Worm (Caenorhabditis elegans) whole organism, late embryonic: Measurements from ENCODE around the gene lido-12.

Source experiments
- C38D4.7 ChIP-seq: fragments of 200-800 bp; sonication (Bioruptor generic); optimal IDR thresholded peaks from 2 replicates; lab custom pipeline; 2018; ENCODE audit warnings: mild to moderate bottlenecking, missing genetic modification characterization, moderate library complexity, missing compliant biosample characterization
- F13H6.1 ChIP-seq: sonication (generic microtip); optimal IDR thresholded peaks from 2 replicates; lab custom pipeline; 2016; ENCODE audit warnings: missing genetic modification characterization, missing compliant biosample characterization
- K09A11.1 ChIP-seq: sonication (generic microtip); optimal IDR thresholded peaks from 2 replicates; lab custom pipeline; 2017; ENCODE audit warnings: antibody characterized with exemption, mild to moderate bottlenecking, missing genetic modification characterization, missing compliant biosample characterization; ENCODE audit not compliant: insufficient read depth
- ahr-1 ChIP-seq: sonication (generic microtip); optimal IDR thresholded peaks from 2 replicates; lab custom pipeline; 2016; ENCODE audit warnings: missing genetic modification characterization, missing compliant biosample characterization
- ama-1 ChIP-seq: fragments of 150-350 bp; optimal IDR thresholded peaks from 2 replicates; lab custom pipeline; 2014
- ceh-14 ChIP-seq: sonication (generic microtip); optimal IDR thresholded peaks from 2 replicates; lab custom pipeline; 2016; ENCODE audit warnings: missing genotype, missing genetic modification characterization, missing compliant biosample characterization
- ceh-19 ChIP-seq: fragments of 200-800 bp; sonication (Bioruptor generic); optimal IDR thresholded peaks from 2 replicates; lab custom pipeline; 2018; ENCODE audit warnings: mild to moderate bottlenecking, missing genetic modification characterization, missing compliant biosample characterization
- ceh-31 ChIP-seq: sonication (generic microtip); optimal IDR thresholded peaks from 2 replicates; lab custom pipeline; 2016; ENCODE audit warnings: missing genetic modification characterization, missing compliant biosample characterization
- ceh-34 ChIP-seq: sonication (generic microtip); optimal IDR thresholded peaks from 2 replicates; lab custom pipeline; 2016; ENCODE audit warnings: mild to moderate bottlenecking, missing genetic modification characterization, missing compliant biosample characterization
- ceh-45 ChIP-seq: fragments of 200-800 bp; sonication (Bioruptor generic); IDR thresholded peaks from 2 replicates; pipeline ENCODE4 v1.3.6; 2022; ENCODE audit warnings: missing genetic modification reagents, missing genetic modification characterization, missing compliant biosample characterization
- ceh-48 ChIP-seq: sonication (generic microtip); optimal IDR thresholded peaks from 2 replicates; lab custom pipeline; 2016; ENCODE audit warnings: missing genetic modification characterization, inconsistent platforms, missing compliant biosample characterization
- ceh-6 ChIP-seq: fragments of 200-800 bp; sonication (Bioruptor generic); optimal IDR thresholded peaks from 2 replicates; lab custom pipeline; 2018; ENCODE audit warnings: mild to moderate bottlenecking, missing genetic modification characterization, missing compliant biosample characterization
- ceh-9 ChIP-seq: sonication (generic microtip); optimal IDR thresholded peaks from 2 replicates; lab custom pipeline; 2016; ENCODE audit warnings: mild to moderate bottlenecking, missing genetic modification characterization, inconsistent platforms, missing compliant biosample characterization
- dmd-4 ChIP-seq: sonication (generic microtip); optimal IDR thresholded peaks from 2 replicates; lab custom pipeline; 2016; ENCODE audit warnings: borderline replicate concordance, missing genetic modification characterization, missing compliant biosample characterization
- elt-2 ChIP-seq: sonication (generic microtip); optimal IDR thresholded peaks from 2 replicates; lab custom pipeline; 2016; ENCODE audit warnings: missing genetic modification reagents, missing genetic modification characterization, missing compliant biosample characterization
- fax-1 ChIP-seq: sonication (generic microtip); optimal IDR thresholded peaks from 2 replicates; lab custom pipeline; 2016; ENCODE audit warnings: missing genotype, missing genetic modification characterization, missing compliant biosample characterization
- fkh-6 ChIP-seq: sonication (generic microtip); optimal IDR thresholded peaks from 2 replicates; lab custom pipeline; 2016; ENCODE audit warnings: missing genetic modification characterization, missing compliant biosample characterization
- hlh-13 ChIP-seq: fragments of 200-800 bp; sonication (Bioruptor generic); optimal IDR thresholded peaks from 2 replicates; lab custom pipeline; 2018; ENCODE audit warnings: mild to moderate bottlenecking, missing genetic modification characterization, missing compliant biosample characterization
- hlh-30 ChIP-seq: sonication (generic microtip); optimal IDR thresholded peaks from 2 replicates; lab custom pipeline; 2017; ENCODE audit warnings: antibody characterized with exemption, missing genetic modification characterization, missing compliant biosample characterization; ENCODE audit not compliant: insufficient read depth
- hlh-6 ChIP-seq: sonication (generic microtip); optimal IDR thresholded peaks from 2 replicates; lab custom pipeline; 2016; ENCODE audit warnings: missing genotype, missing genetic modification characterization, missing compliant biosample characterization
- lin-11 ChIP-seq: fragments of 200-800 bp; sonication (Bioruptor generic); optimal IDR thresholded peaks from 2 replicates; lab custom pipeline; 2018; ENCODE audit warnings: mild to moderate bottlenecking, missing genetic modification characterization, missing compliant biosample characterization
- mec-3 ChIP-seq: sonication (generic microtip); optimal IDR thresholded peaks from 2 replicates; lab custom pipeline; 2016; ENCODE audit warnings: borderline replicate concordance, missing genetic modification characterization, missing compliant biosample characterization
- nfya-1 ChIP-seq: sonication (generic microtip); optimal IDR thresholded peaks from 2 replicates; lab custom pipeline; 2017; ENCODE audit warnings: missing genetic modification characterization, mild to moderate bottlenecking, missing compliant biosample characterization, antibody characterized with exemption, moderate library complexity
- nhr-232 ChIP-seq: sonication (generic microtip); optimal IDR thresholded peaks from 2 replicates; lab custom pipeline; 2016; ENCODE audit warnings: missing genetic modification characterization, missing compliant biosample characterization
- pha-2 ChIP-seq: sonication (generic microtip); optimal IDR thresholded peaks from 2 replicates; lab custom pipeline; 2017; ENCODE audit warnings: mild to moderate bottlenecking, missing genetic modification characterization, missing compliant biosample characterization
- pha-4 ChIP-seq: fragments of 150-350 bp; optimal IDR thresholded peaks from 2 replicates; lab custom pipeline; 2018; ENCODE audit warnings: missing biosample characterization, missing genetic modification reagents, missing genetic modification characterization
- sdc-2 ChIP-seq: sonication (generic microtip); optimal IDR thresholded peaks from 2 replicates; lab custom pipeline; 2016; ENCODE audit warnings: missing genotype, missing genetic modification characterization, missing compliant biosample characterization
- sox-2 ChIP-seq: fragments of 200-800 bp; sonication (Bioruptor generic); IDR thresholded peaks from 2 replicates; pipeline ENCODE4 v1.3.6; 2022; ENCODE audit warnings: missing genetic modification reagents, missing genetic modification characterization, missing compliant biosample characterization
- tbx-2 ChIP-seq: sonication (generic microtip); optimal IDR thresholded peaks from 2 replicates; lab custom pipeline; 2016; ENCODE audit warnings: missing genetic modification characterization, missing compliant biosample characterization
- tbx-7 ChIP-seq: sonication (generic microtip); optimal IDR thresholded peaks from 2 replicates; lab custom pipeline; 2016; ENCODE audit warnings: missing genotype, missing genetic modification characterization, missing compliant biosample characterization
- unc-3 ChIP-seq, 2 experiments: fragments of 200-800 bp in 1 of 2; sonication (Bioruptor generic) in 1 of 2; sonication (generic microtip) in 1 of 2; conservative IDR thresholded peaks in 1 of 2; optimal IDR thresholded peaks in 1 of 2; 2 replicates each; pipeline versions ENCODE4 v1.3.6 to Lab custom; 2016 to 2022; ENCODE audit warnings: missing compliant biosample characterization in 2 of 2, missing genetic modification characterization in 2 of 2, missing genetic modification reagents in 1 of 2
- unc-42 ChIP-seq: sonication (generic microtip); optimal IDR thresholded peaks from 2 replicates; lab custom pipeline; 2016; ENCODE audit warnings: missing genotype, missing genetic modification characterization, missing compliant biosample characterization
- unc-86 ChIP-seq: sonication (generic microtip); optimal IDR thresholded peaks from 2 replicates; lab custom pipeline; 2016; ENCODE audit warnings: missing genetic modification characterization, missing compliant biosample characterization
- zip-5 ChIP-seq: sonication (generic microtip); optimal IDR thresholded peaks from 2 replicates; lab custom pipeline; 2016; ENCODE audit warnings: missing genetic modification characterization, missing compliant biosample characterization

Gene lido-12

ce11 chrII:3051332-3051731 is 45.7 kb downstream of the lido-12 start:
- no peak for TF ChIP-seq nfya-1 (tag; lab: Kevin White, UChicago)
- TF ChIP-seq unc-3 (GFP tag; conservative IDR thresholded peaks at IDR 0.05; lab: Robert Waterston, UW): no peak
- no peak for TF ChIP-seq unc-3 (tag; optimal IDR thresholded peaks at IDR 0.05; lab: Kevin White, UChicago)
- no peak for TF ChIP-seq fax-1 (tag; lab: Kevin White, UChicago)
- TF ChIP-seq hlh-13 (GFP tag; lab: Kevin White, UChicago): no peak
- no peak for TF ChIP-seq unc-86 (tag; lab: Kevin White, UChicago)
- no peak for TF ChIP-seq pha-2 (tag; lab: Kevin White, UChicago)
- TF ChIP-seq ama-1: no peak
- no peak for TF ChIP-seq hlh-6 (tag; lab: Kevin White, UChicago)
- no peak for TF ChIP-seq ceh-34
- no peak for TF ChIP-seq ceh-9 (tag; lab: Kevin White, UChicago)
- no peak for TF ChIP-seq dmd-4
- no peak for TF ChIP-seq ahr-1 (tag; lab: Kevin White, UChicago)
- no peak for TF ChIP-seq fkh-6 (tag; lab: Kevin White, UChicago)
- no peak for TF ChIP-seq ceh-19
- TF ChIP-seq tbx-7 (tag; lab: Kevin White, UChicago): no peak
- TF ChIP-seq unc-42 (tag; lab: Kevin White, UChicago): no peak

ce11 chrII:3052843-3053242 is 47.2 kb downstream of the lido-12 start:
- TF ChIP-seq ceh-14 (tag; lab: Kevin White, UChicago) (no peak), lin-11 (no peak), zip-5 (tag; lab: Kevin White, UChicago) (no peak), ceh-34 (no peak), sox-2 (GFP tag; lab: Robert Waterston, UW) (no peak), hlh-30 (tag; lab: Kevin White, UChicago) (no peak), F13H6.1 (tag; lab: Kevin White, UChicago) (no peak), elt-2 (tag; lab: Kevin White, UChicago) (no peak), ceh-6 (GFP tag; lab: Kevin White, UChicago) (no peak), dmd-4 (no peak), mec-3 (tag; lab: Kevin White, UChicago) (no peak), K09A11.1 (tag; lab: Kevin White, UChicago) (no peak), fax-1 (tag; lab: Kevin White, UChicago) (no peak), ama-1 (no peak), sdc-2 (tag; lab: Kevin White, UChicago) (no peak)

DNA sequence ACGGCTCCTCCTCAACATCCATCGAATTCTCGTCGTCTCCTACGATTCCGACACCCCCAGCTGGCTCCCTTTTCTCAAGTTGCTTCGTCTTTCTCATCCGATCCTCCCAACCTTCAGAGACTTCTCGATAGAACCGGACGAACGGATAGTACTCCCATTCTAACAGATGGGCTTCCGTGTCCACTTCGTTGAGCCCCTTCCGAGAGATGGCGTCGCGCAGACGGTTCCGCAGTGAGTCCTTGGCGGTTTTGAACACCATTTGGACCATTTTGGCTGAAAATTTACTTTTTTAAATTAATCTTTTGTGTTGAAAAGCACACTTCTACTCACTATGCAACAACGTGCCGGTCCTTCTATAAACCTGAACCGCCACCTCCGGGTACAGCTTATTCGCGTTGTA is 48.1 kb downstream of the lido-12 start:
- TF ChIP-seq sox-2 (GFP tag; lab: Robert Waterston, UW) (no peak), ceh-48 (no peak), ceh-45 (GFP tag; lab: Robert Waterston, UW) (no peak)

DNA sequence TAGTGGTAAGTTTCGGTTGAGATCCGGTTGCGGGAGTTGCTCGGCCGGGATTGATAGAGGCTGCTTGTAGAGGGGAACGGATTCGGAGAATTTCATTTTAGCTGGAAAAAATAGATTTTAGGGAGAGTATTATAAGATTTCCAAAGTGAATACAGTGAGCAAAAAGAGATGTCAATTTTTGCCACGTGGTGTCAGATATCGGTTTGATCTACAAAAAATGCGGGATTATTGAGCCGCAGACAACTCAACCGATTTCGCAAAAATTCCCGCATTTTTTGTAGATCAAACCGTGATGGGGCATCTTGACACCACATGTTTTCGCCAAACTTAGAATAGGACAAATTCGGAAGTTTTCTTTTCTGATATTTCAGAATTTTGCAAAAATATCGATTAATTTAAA is 48.6 kb downstream of the lido-12 start, which contains the start of gene lido-13:
lido-13 (minus strand) TSS at position 101 of the 400 bp plus-strand sequence.
- TF ChIP-seq nhr-232 (tag; lab: Kevin White, UChicago) (no peak), ceh-45 (GFP tag; lab: Robert Waterston, UW) (no peak), tbx-2 (tag; lab: Kevin White, UChicago) (no peak), C38D4.7 (GFP tag; lab: Kevin White, UChicago) (no peak), ceh-31 (tag; lab: Kevin White, UChicago) (no peak), pha-4 (no peak), mec-3 (tag; lab: Kevin White, UChicago) (no peak), hlh-30 (tag; lab: Kevin White, UChicago) (no peak), unc-3 (GFP tag; conservative IDR thresholded peaks at IDR 0.05; lab: Robert Waterston, UW) (no peak), unc-3 (tag; optimal IDR thresholded peaks at IDR 0.05; lab: Kevin White, UChicago) (no peak)
